Worm (Caenorhabditis elegans) whole organism, young adult: ENCODE results near the gene W02A2.12.

ENCODE experiments used
- F33H1.4 ChIP-seq: fragments of 200-800 bp; sonication (Bioruptor generic); IDR thresholded peaks from 2 replicates; pipeline ENCODE4 v1.3.6; 2022; ENCODE audit warnings: missing genetic modification reagents, missing genetic modification characterization, missing compliant biosample characterization
- F37B4.10 ChIP-seq: fragments of 200-800 bp; sonication (Bioruptor generic); IDR thresholded peaks from 2 replicates; pipeline ENCODE4 v1.3.6; 2022; ENCODE audit warnings: missing genetic modification characterization, missing compliant biosample characterization
- F52B5.7 ChIP-seq: sonication (generic microtip); optimal IDR thresholded peaks from 2 replicates; lab custom pipeline; 2016; ENCODE audit warnings: mild to moderate bottlenecking, missing genetic modification characterization, missing compliant biosample characterization
- F55B11.4 ChIP-seq: sonication (generic microtip); optimal IDR thresholded peaks from 2 replicates; lab custom pipeline; 2016; ENCODE audit warnings: missing compliant biosample characterization, missing genetic modification characterization, borderline replicate concordance; ENCODE audit not compliant: insufficient read depth
- T07F8.4 ChIP-seq: sonication (generic microtip); optimal IDR thresholded peaks from 2 replicates; lab custom pipeline; 2016; ENCODE audit warnings: mild to moderate bottlenecking, missing genetic modification characterization, moderate library complexity, missing compliant biosample characterization
- Y53G8AR.9 ChIP-seq: fragments of 200-800 bp; sonication (Bioruptor generic); conservative IDR thresholded peaks from 2 replicates; pipeline ENCODE4 v1.3.6; 2022; ENCODE audit warnings: missing genetic modification reagents, missing genetic modification characterization, missing compliant biosample characterization
- Y56A3A.18 ChIP-seq: fragments of 200-800 bp; sonication (Bioruptor generic); IDR thresholded peaks from 2 replicates; pipeline ENCODE4 v1.3.6; 2022; ENCODE audit warnings: missing genetic modification reagents, missing genetic modification characterization, missing compliant biosample characterization
- Y95B8A.8 ChIP-seq: fragments of 200-800 bp; sonication (Bioruptor generic); IDR thresholded peaks from 2 replicates; pipeline ENCODE4 v1.3.6; 2022; ENCODE audit warnings: missing genetic modification reagents, missing genetic modification characterization, missing compliant biosample characterization
- ama-1 ChIP-seq, 3 experiments: fragments of 150-350 bp in 1 of 3; sonication (generic microtip) in 2 of 3; optimal IDR thresholded peaks; 2 replicates each; lab custom pipeline; 2014 to 2018; ENCODE audit warnings: missing biosample characterization in 2 of 3, missing genetic modification characterization in 2 of 3, missing genetic modification reagents in 2 of 3
- attf-5 ChIP-seq: fragments of 200-800 bp; sonication (Bioruptor generic); optimal IDR thresholded peaks from 2 replicates; lab custom pipeline; 2018; ENCODE audit warnings: mild to moderate bottlenecking, missing genetic modification characterization, missing compliant biosample characterization
- attf-6 ChIP-seq: fragments of 200-800 bp; sonication (Bioruptor generic); IDR thresholded peaks from 2 replicates; pipeline ENCODE4 v1.3.6; 2022; ENCODE audit warnings: missing genetic modification reagents, missing genetic modification characterization, missing compliant biosample characterization
- bed-1 ChIP-seq: fragments of 200-800 bp; sonication (Bioruptor generic); IDR thresholded peaks from 2 replicates; pipeline ENCODE4 v1.3.6; 2022; ENCODE audit warnings: missing genetic modification reagents, missing genetic modification characterization, missing compliant biosample characterization
- ccch-3 ChIP-seq: fragments of 200-800 bp; sonication (Bioruptor generic); optimal IDR thresholded peaks from 2 replicates; lab custom pipeline; 2018; ENCODE audit warnings: mild to moderate bottlenecking, missing genetic modification characterization, missing compliant biosample characterization
- cebp-2 ChIP-seq: fragments of 200-800 bp; sonication (Bioruptor generic); IDR thresholded peaks from 2 replicates; pipeline ENCODE4 v1.3.6; 2022; ENCODE audit warnings: missing genetic modification characterization, missing compliant biosample characterization
- ceh-27 ChIP-seq: fragments of 200-800 bp; sonication (Bioruptor generic); optimal IDR thresholded peaks from 2 replicates; lab custom pipeline; 2018; ENCODE audit warnings: mild to moderate bottlenecking, missing genetic modification characterization, moderate library complexity, missing compliant biosample characterization
- ceh-40 ChIP-seq: fragments of 200-800 bp; sonication (Bioruptor generic); IDR thresholded peaks from 2 replicates; pipeline ENCODE4 v1.3.6; 2022; ENCODE audit warnings: missing genetic modification characterization, missing compliant biosample characterization
- ceh-58 ChIP-seq: fragments of 200-800 bp; sonication (Bioruptor generic); IDR thresholded peaks from 2 replicates; pipeline ENCODE4 v1.3.6; 2022; ENCODE audit warnings: missing genetic modification characterization, missing compliant biosample characterization
- ceh-79 ChIP-seq: sonication (generic microtip); optimal IDR thresholded peaks from 2 replicates; lab custom pipeline; 2017; ENCODE audit warnings: mild to moderate bottlenecking, missing genetic modification characterization, missing compliant biosample characterization
- chd-7 ChIP-seq: sonication (generic microtip); optimal IDR thresholded peaks from 2 replicates; lab custom pipeline; 2016; ENCODE audit warnings: mild to moderate bottlenecking, missing genetic modification characterization, moderate library complexity, missing compliant biosample characterization
- dpl-1 ChIP-seq: fragments of 150-350 bp; optimal IDR thresholded peaks from 2 replicates; lab custom pipeline; 2014; ENCODE audit warnings: missing biosample characterization, missing genetic modification reagents, missing genetic modification characterization
- ekl-4 ChIP-seq: fragments of 200-800 bp; sonication (Bioruptor generic); IDR thresholded peaks from 2 replicates; pipeline ENCODE4 v1.3.6; 2022; ENCODE audit warnings: missing genetic modification reagents, missing genetic modification characterization, missing compliant biosample characterization
- ets-4 ChIP-seq: fragments of 200-800 bp; sonication (Bioruptor generic); optimal IDR thresholded peaks from 2 replicates; lab custom pipeline; 2018; ENCODE audit warnings: mild to moderate bottlenecking, missing genetic modification characterization, missing compliant biosample characterization
- gei-17 ChIP-seq: fragments of 200-800 bp; sonication (Bioruptor generic); optimal IDR thresholded peaks from 2 replicates; lab custom pipeline; 2018; ENCODE audit warnings: mild to moderate bottlenecking, missing genetic modification characterization, missing compliant biosample characterization
- hrde-1 ChIP-seq: sonication (generic microtip); optimal IDR thresholded peaks from 2 replicates; lab custom pipeline; 2016; ENCODE audit warnings: missing genetic modification characterization, mild to moderate bottlenecking, missing compliant biosample characterization, moderate library complexity, missing genotype, missing genetic modification reagents, borderline replicate concordance
- lin-26 ChIP-seq: fragments of 200-800 bp; sonication (Bioruptor generic); IDR thresholded peaks from 2 replicates; pipeline ENCODE4 v1.3.6; 2022; ENCODE audit warnings: missing genetic modification reagents, missing genetic modification characterization, missing compliant biosample characterization
- lin-54 ChIP-seq: fragments of 200-800 bp; sonication (Bioruptor generic); optimal IDR thresholded peaks from 2 replicates; lab custom pipeline; 2018; ENCODE audit warnings: mild to moderate bottlenecking, missing genetic modification characterization, missing compliant biosample characterization
- lir-1 ChIP-seq: fragments of 200-800 bp; sonication (Bioruptor generic); conservative IDR thresholded peaks from 2 replicates; pipeline ENCODE4 v1.3.6; 2022; ENCODE audit warnings: missing genetic modification reagents, missing genetic modification characterization, missing compliant biosample characterization
- mcd-1 ChIP-seq: fragments of 200-800 bp; sonication (Bioruptor generic); IDR thresholded peaks from 2 replicates; pipeline ENCODE4 v1.3.6; 2022; ENCODE audit warnings: missing genetic modification reagents, missing genetic modification characterization, missing compliant biosample characterization
- mes-4 ChIP-seq: sonication (generic microtip); optimal IDR thresholded peaks from 2 replicates; lab custom pipeline; 2016; ENCODE audit warnings: missing genotype, missing genetic modification characterization, missing compliant biosample characterization
- nhr-80 ChIP-seq: sonication (generic microtip); optimal IDR thresholded peaks from 2 replicates; lab custom pipeline; 2016; ENCODE audit warnings: missing genetic modification characterization, missing compliant biosample characterization
- rcor-1 ChIP-seq: fragments of 200-800 bp; sonication (Bioruptor generic); IDR thresholded peaks from 2 replicates; pipeline ENCODE4 v1.3.6; 2022; ENCODE audit warnings: missing genetic modification reagents, missing genetic modification characterization, missing compliant biosample characterization
- repo-1 ChIP-seq: sonication (generic microtip); optimal IDR thresholded peaks from 2 replicates; lab custom pipeline; 2017; ENCODE audit warnings: mild to moderate bottlenecking, missing genetic modification characterization, missing compliant biosample characterization
- rpc-1 ChIP-seq, 2 experiments: fragments of 150-350 bp in 1 of 2; sonication (generic microtip) in 1 of 2; optimal IDR thresholded peaks; 2 replicates each; lab custom pipeline; 2014 to 2018; ENCODE audit warnings: missing biosample characterization in 1 of 2, missing genetic modification characterization in 1 of 2, missing genetic modification reagents in 1 of 2, missing genotype in 1 of 2
- tlf-1 ChIP-seq: fragments of 200-800 bp; sonication (Bioruptor generic); optimal IDR thresholded peaks from 2 replicates; lab custom pipeline; 2018; ENCODE audit warnings: mild to moderate bottlenecking, missing genetic modification characterization, missing compliant biosample characterization
- xnd-1 ChIP-seq: sonication (generic microtip); optimal IDR thresholded peaks from 2 replicates; lab custom pipeline; 2016; ENCODE audit warnings: missing genotype, missing genetic modification reagents, missing genetic modification characterization, missing compliant biosample characterization
- zim-3 ChIP-seq: sonication (generic microtip); optimal IDR thresholded peaks from 2 replicates; lab custom pipeline; 2017; ENCODE audit warnings: mild to moderate bottlenecking, missing genetic modification characterization, moderate library complexity, missing compliant biosample characterization
- ztf-3 ChIP-seq: fragments of 200-800 bp; sonication (Bioruptor generic); optimal IDR thresholded peaks from 2 replicates; lab custom pipeline; 2018; ENCODE audit warnings: mild to moderate bottlenecking, missing genetic modification characterization, missing compliant biosample characterization
- ztf-6 ChIP-seq: fragments of 200-800 bp; sonication (Bioruptor generic); IDR thresholded peaks from 2 replicates; pipeline ENCODE4 v1.3.6; 2022; ENCODE audit warnings: missing genetic modification reagents, missing genetic modification characterization, missing compliant biosample characterization

Gene W02A2.12

DNA sequence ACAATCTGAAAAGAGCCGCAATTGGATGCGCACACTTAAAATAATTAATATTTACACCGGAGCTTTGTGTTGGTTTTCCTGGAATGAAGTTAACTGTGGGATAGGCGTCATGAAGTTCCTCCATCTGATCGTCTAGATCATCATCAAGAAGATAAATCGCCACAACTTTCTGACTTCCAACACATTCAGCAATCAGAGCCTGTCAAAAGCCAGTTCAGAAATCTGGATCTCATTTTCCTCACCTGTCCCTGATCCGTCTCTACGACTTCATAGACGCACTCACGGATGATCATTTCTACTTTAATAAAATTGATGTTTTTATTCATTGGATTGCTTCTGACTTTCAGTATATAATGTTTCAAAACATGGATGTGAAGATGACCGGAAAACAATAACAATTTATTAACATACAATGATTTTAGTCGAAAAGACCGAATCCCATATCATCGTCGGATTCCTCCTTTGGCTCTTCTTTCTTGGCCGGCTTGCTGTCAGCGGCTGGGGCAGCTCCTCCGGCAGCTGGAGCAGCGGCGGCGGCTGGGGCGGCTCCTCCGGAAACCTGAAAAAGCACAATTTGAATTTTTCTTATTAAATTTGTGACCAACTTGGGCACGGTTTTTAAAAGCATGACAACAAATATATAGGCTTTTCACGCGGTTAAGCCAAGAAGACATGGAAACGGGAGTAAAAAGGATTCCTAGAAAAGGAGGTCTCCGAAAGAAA lies 20.6 kb upstream of the W02A2.12 start, which contains the start of gene agt-1 (continued):
- peak; percentile 53; the same call in 1 of the 2 replicates for TF ChIP-seq mcd-1
- TF ChIP-seq Y95B8A.8 (GFP tag; lab: Robert Waterston, UW): 0 out of 2 replicates have a peak, but pooled peaks have one; percentile 34
- 0 out of 2 replicates have a peak, but pooled peaks have one; percentile 74 for TF ChIP-seq Y53G8AR.9 (GFP tag; lab: Robert Waterston, UW)
- TF ChIP-seq rcor-1: peak; percentile 64
- no peak for TF ChIP-seq mes-4
- TF ChIP-seq lin-54 (GFP tag; lab: Kevin White, UChicago): peak; percentile 39
- TF ChIP-seq rpc-1 (optimal IDR thresholded peaks at IDR 0.05; lab: Kevin White, UChicago): no peak
- no peak for TF ChIP-seq rpc-1 (tag; optimal IDR thresholded peaks at IDR 0.05; lab: Kevin White, UChicago)
- TF ChIP-seq tlf-1 (GFP tag; lab: Kevin White, UChicago): peak; percentile 62
- peak; percentile 33 for TF ChIP-seq hrde-1 (tag; lab: Kevin White, UChicago)
- TF ChIP-seq ceh-58 (GFP tag; lab: Robert Waterston, UW): 0 out of 2 replicates have a peak, but pooled peaks have one; percentile 27
- TF ChIP-seq nhr-80 (tag; lab: Kevin White, UChicago): no peak
- peak; percentile 89 for TF ChIP-seq attf-6 (GFP tag; lab: Robert Waterston, UW)
- TF ChIP-seq Y56A3A.18 (GFP tag; lab: Robert Waterston, UW): peak; percentile 69
- peak; percentile 31 for TF ChIP-seq xnd-1 (tag; lab: Kevin White, UChicago)
- TF ChIP-seq ama-1 (optimal IDR thresholded peaks at IDR 0.05; lab: Kevin White, UChicago): no peak
- peak in 1 of 2 experiments; percentile 60 for TF ChIP-seq ama-1 (GFP tag; optimal IDR thresholded peaks at IDR 0.05; lab: Kevin White, UChicago)
- TF ChIP-seq ekl-4 (GFP tag; lab: Robert Waterston, UW): peak; percentile 87

DNA sequence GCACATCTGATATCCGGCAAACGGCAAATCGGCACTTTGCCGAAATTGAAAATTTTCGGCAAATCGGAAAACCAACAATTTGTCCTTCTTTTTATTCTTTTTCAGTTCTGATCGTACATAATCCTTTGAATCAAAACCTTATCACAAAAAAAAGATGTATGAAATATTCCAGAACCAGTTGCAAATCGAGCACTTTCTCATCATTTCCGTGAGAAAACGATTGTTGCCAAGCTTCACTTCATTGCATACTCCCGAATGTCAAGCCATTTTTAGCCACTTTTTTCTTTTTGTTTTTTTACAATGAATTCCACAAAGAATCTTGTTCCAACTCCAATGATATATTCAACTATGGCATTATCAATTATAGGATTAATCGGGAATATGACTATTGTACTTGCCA lies 16.2 kb upstream of the W02A2.12 start, which contains the start of gene srsx-25:
TSS of gene srsx-25 (plus strand) at position 301 of the 400 bp plus-strand sequence.
- TF ChIP-seq T07F8.4 (no peak), F55B11.4 (tag; lab: Kevin White, UChicago) (no peak), mes-4 (no peak), ceh-79 (no peak)

ce11 chrIV:13360144-13360543 lies 11.5 kb upstream of the W02A2.12 start, which contains the start of gene Y62E10A.3:
Gene Y62E10A.3 (minus strand): TSS chrIV:13360244.
- TF ChIP-seq ceh-27 (no peak), lin-26 (GFP tag; lab: Robert Waterston, UW) (no peak)

DNA sequence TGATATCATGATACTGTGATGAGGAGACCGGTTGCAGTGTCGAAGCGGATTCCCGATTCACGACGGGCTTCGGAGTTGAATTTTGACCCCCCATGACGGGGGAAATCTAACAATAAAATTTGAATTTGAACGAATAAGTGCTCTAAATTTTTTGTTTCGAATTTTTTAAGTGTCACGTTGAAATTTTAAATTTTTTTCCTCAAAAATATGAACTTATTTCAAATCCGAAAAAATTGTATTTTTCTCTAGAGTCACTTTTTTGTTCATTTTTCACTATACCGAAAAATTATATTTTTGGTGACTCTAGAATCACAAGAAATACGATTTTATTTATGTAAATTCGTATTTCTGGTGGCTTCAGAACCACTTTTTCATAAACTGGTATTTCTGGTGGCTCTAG lies 9.9 kb upstream of the W02A2.12 start, which contains the start of gene W02A2.8:
TSS of gene W02A2.8 (minus strand) at position 101 of the 400 bp plus-strand sequence.
- TF ChIP-seq ccch-3 (GFP tag; lab: Kevin White, UChicago) (no peak), gei-17 (no peak), bed-1 (GFP tag; lab: Robert Waterston, UW) (no peak), ztf-6 (GFP tag; lab: Robert Waterston, UW) (no peak), F52B5.7 (tag; lab: Kevin White, UChicago) (no peak), F37B4.10 (GFP tag; lab: Robert Waterston, UW) (no peak), ceh-27 (no peak), zim-3 (tag; lab: Kevin White, UChicago) (no peak), repo-1 (tag; lab: Kevin White, UChicago) (no peak), attf-5 (GFP tag; lab: Kevin White, UChicago) (no peak), lir-1 (GFP tag; lab: Robert Waterston, UW) (no peak), cebp-2 (no peak), lin-54 (GFP tag; lab: Kevin White, UChicago) (no peak), ztf-3 (GFP tag; lab: Kevin White, UChicago) (no peak), chd-7 (tag; lab: Kevin White, UChicago) (no peak), mes-4 (no peak), ets-4 (GFP tag; lab: Kevin White, UChicago) (no peak), dpl-1 (GFP tag; lab: Kevin White, UChicago) (no peak), F33H1.4 (no peak), ceh-40 (GFP tag; lab: Robert Waterston, UW) (no peak)
